Worm (Caenorhabditis elegans): ENCODE data around the gene F16G10.1.

DNA sequence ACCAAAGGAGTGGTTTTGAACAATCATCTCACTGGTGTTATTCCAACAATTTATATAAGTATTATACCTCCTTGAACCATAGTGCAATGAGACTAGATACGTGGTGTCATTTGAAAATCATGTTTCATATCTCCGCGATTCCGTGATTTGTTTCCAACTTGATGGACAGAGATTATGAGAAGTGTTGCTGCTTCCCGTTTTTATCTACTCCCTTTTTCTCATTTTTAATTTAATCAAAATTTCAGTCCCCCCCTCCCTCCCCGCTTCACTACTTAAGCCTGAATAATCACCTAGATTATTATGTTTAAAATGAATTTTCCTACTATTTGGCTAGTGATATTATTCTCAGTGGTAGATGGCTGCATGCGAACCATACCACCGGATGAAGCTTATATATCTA, 32.0 kb upstream of the F16G10.1 start, which contains the start of gene F16G10.3:
- TF ChIP-seq W03F9.2 (tag; optimal IDR thresholded peaks at IDR 0.05) (no peak), dao-5 (tag; optimal IDR thresholded peaks at IDR 0.05) (no peak), him-1 (tag; optimal IDR thresholded peaks at IDR 0.05) (no peak)
